Worm (Caenorhabditis elegans): Measurements from ENCODE around the gene lsm-8.

- TF ChIP-seq him-1 (tag; optimal IDR thresholded peaks at IDR 0.05) (no peak), W03F9.2 (tag; optimal IDR thresholded peaks at IDR 0.05) (peak; percentile 60), dao-5 (tag; optimal IDR thresholded peaks at IDR 0.05) (no peak)
Measured at ce11 chrIV:6327363-6328015, 1.2 kb downstream of the lsm-8 start.

All from whole organism, L4/young adult.